Worm (Caenorhabditis elegans) whole organism, L2 larva: ENCODE data around the gene utx-1.

ENCODE experiments used
- C34F6.9 ChIP-seq: fragments of 150-350 bp; optimal IDR thresholded peaks from 2 replicates; lab custom pipeline; 2014; ENCODE audit warnings: missing biosample characterization, missing genetic modification characterization
- F13H6.1 ChIP-seq: sonication (generic microtip); optimal IDR thresholded peaks from 2 replicates; lab custom pipeline; 2016; ENCODE audit warnings: missing genetic modification characterization, missing compliant biosample characterization
- R02D3.7 ChIP-seq: fragments of 150-350 bp; optimal IDR thresholded peaks from 2 replicates; lab custom pipeline; 2014; ENCODE audit warnings: missing biosample characterization, missing genetic modification characterization
- ZK546.5 ChIP-seq: sonication (generic microtip); optimal IDR thresholded peaks from 2 replicates; lab custom pipeline; 2017; ENCODE audit warnings: missing biosample characterization, missing genetic modification characterization
- alr-1 ChIP-seq: fragments of 150-350 bp; optimal IDR thresholded peaks from 2 replicates; lab custom pipeline; 2014; ENCODE audit warnings: missing biosample characterization, missing genetic modification characterization
- ama-1 ChIP-seq: fragments of 150-350 bp; optimal IDR thresholded peaks from 2 replicates; lab custom pipeline; 2018; ENCODE audit warnings: inconsistent platforms
- blmp-1 ChIP-seq: sonication (generic microtip); optimal IDR thresholded peaks from 2 replicates; lab custom pipeline; 2017; ENCODE audit warnings: missing genetic modification characterization, mild to moderate bottlenecking, missing compliant biosample characterization, antibody characterized with exemption, moderate library complexity; ENCODE audit not compliant: insufficient read depth
- ceh-16 ChIP-seq: fragments of 150-350 bp; optimal IDR thresholded peaks from 2 replicates; lab custom pipeline; 2014; ENCODE audit warnings: missing biosample characterization, missing genetic modification characterization
- ceh-82 ChIP-seq: fragments of 150-350 bp; optimal IDR thresholded peaks from 2 replicates; lab custom pipeline; 2014; ENCODE audit warnings: missing biosample characterization, missing genetic modification characterization
- dmd-4 ChIP-seq: sonication (generic microtip); optimal IDR thresholded peaks from 2 replicates; lab custom pipeline; 2017; ENCODE audit warnings: missing biosample characterization, missing genetic modification characterization
- elt-3 ChIP-seq: sonication (generic microtip); optimal IDR thresholded peaks from 2 replicates; lab custom pipeline; 2017; ENCODE audit warnings: missing biosample characterization, missing genetic modification characterization
- fos-1 ChIP-seq: fragments of 150-350 bp; optimal IDR thresholded peaks from 2 replicates; lab custom pipeline; 2014; ENCODE audit warnings: missing biosample characterization, missing genetic modification characterization
- gmeb-1 ChIP-seq: fragments of 150-350 bp; optimal IDR thresholded peaks from 2 replicates; lab custom pipeline; 2014; ENCODE audit warnings: missing biosample characterization, missing genetic modification characterization
- lin-11 ChIP-seq: fragments of 150-350 bp; sonication (generic microtip); optimal IDR thresholded peaks from 2 replicates; lab custom pipeline; 2014; ENCODE audit warnings: missing biosample characterization, missing genetic modification characterization, inconsistent platforms, mixed read lengths
- lin-13 ChIP-seq: fragments of 150-350 bp; optimal IDR thresholded peaks from 2 replicates; lab custom pipeline; 2014; ENCODE audit warnings: missing biosample characterization, missing genetic modification reagents, missing genetic modification characterization
- lin-39 ChIP-seq: fragments of 150-350 bp; optimal IDR thresholded peaks from 2 replicates; lab custom pipeline; 2014; ENCODE audit warnings: missing biosample characterization, missing genetic modification reagents, missing genetic modification characterization
- lsy-2 ChIP-seq, 2 experiments: fragments of 150-350 bp in 1 of 2; sonication (generic microtip) in 1 of 2; optimal IDR thresholded peaks; 2 replicates each; lab custom pipeline; 2014 to 2017; ENCODE audit warnings: missing biosample characterization in 2 of 2, missing genetic modification characterization in 2 of 2
- mdl-1 ChIP-seq, 2 experiments: fragments of 150-350 bp in 1 of 2; sonication (generic microtip) in 1 of 2; optimal IDR thresholded peaks; 2 replicates each; lab custom pipeline; 2017; ENCODE audit warnings: missing biosample characterization in 2 of 2, missing genetic modification characterization in 2 of 2
- nhr-11 ChIP-seq: fragments of 150-350 bp; optimal IDR thresholded peaks from 2 replicates; lab custom pipeline; 2014; ENCODE audit warnings: missing biosample characterization, missing genetic modification characterization
- nhr-12 ChIP-seq: fragments of 150-350 bp; optimal IDR thresholded peaks from 2 replicates; lab custom pipeline; 2014; ENCODE audit warnings: missing biosample characterization, missing genetic modification characterization
- nhr-129 ChIP-seq: fragments of 150-350 bp; optimal IDR thresholded peaks from 2 replicates; lab custom pipeline; 2014; ENCODE audit warnings: missing biosample characterization, missing genetic modification characterization
- nhr-21 ChIP-seq: fragments of 150-350 bp; optimal IDR thresholded peaks from 2 replicates; lab custom pipeline; 2014; ENCODE audit warnings: missing biosample characterization, missing genetic modification characterization
- nhr-23 ChIP-seq: fragments of 150-350 bp; optimal IDR thresholded peaks from 2 replicates; lab custom pipeline; 2014; ENCODE audit warnings: missing biosample characterization, missing genetic modification reagents, missing genetic modification characterization
- nhr-25 ChIP-seq: fragments of 150-350 bp; sonication (generic microtip); optimal IDR thresholded peaks from 3 replicates; lab custom pipeline; 2014; ENCODE audit warnings: missing biosample characterization, missing genetic modification characterization
- nhr-6 ChIP-seq: fragments of 150-350 bp; optimal IDR thresholded peaks from 2 replicates; lab custom pipeline; 2014; ENCODE audit warnings: missing biosample characterization, missing genetic modification characterization
- peb-1 ChIP-seq: fragments of 150-350 bp; optimal IDR thresholded peaks from 2 replicates; lab custom pipeline; 2014; ENCODE audit warnings: missing biosample characterization, missing genetic modification characterization
- sma-3 ChIP-seq: sonication (generic microtip); optimal IDR thresholded peaks from 2 replicates; lab custom pipeline; 2016; ENCODE audit warnings: missing genetic modification reagents, missing genetic modification characterization, missing compliant biosample characterization
- sma-9 ChIP-seq, 2 experiments: fragments of 150-350 bp in 1 of 2; sonication (generic microtip) in 1 of 2; optimal IDR thresholded peaks; 2 replicates each; lab custom pipeline; 2014 to 2016; ENCODE audit warnings: missing genetic modification characterization in 2 of 2, mild to moderate bottlenecking in 1 of 2, missing biosample characterization in 1 of 2, missing compliant biosample characterization in 1 of 2, missing genetic modification reagents in 1 of 2, moderate library complexity in 1 of 2
- unc-55 ChIP-seq: fragments of 150-350 bp; sonication (generic microtip); optimal IDR thresholded peaks from 3 replicates; lab custom pipeline; 2014; ENCODE audit warnings: missing biosample characterization, missing genetic modification reagents, missing genetic modification characterization
- zag-1 ChIP-seq: fragments of 150-350 bp; optimal IDR thresholded peaks from 2 replicates; lab custom pipeline; 2014; ENCODE audit warnings: missing biosample characterization, missing genetic modification characterization
- ztf-1 ChIP-seq: fragments of 200-800 bp; sonication (Bioruptor generic); conservative IDR thresholded peaks from 2 replicates; pipeline ENCODE4 v1.3.6; 2022; ENCODE audit warnings: missing genetic modification characterization, missing compliant biosample characterization
- ztf-11 ChIP-seq: sonication (generic microtip); optimal IDR thresholded peaks from 2 replicates; lab custom pipeline; 2017; ENCODE audit warnings: missing biosample characterization, missing genetic modification characterization
- ztf-4 ChIP-seq: fragments of 150-350 bp; optimal IDR thresholded peaks from 2 replicates; lab custom pipeline; 2014; ENCODE audit warnings: missing biosample characterization, missing genetic modification characterization

utx-1 gene

ce11 chrX:8556614-8557196 lies at the start of gene utx-1:
Gene utx-1 (plus strand): TSS chrX:8557146.
- no peak for TF ChIP-seq nhr-21
- no peak for TF ChIP-seq R02D3.7 (tag; lab: Kevin White, UChicago)
- no peak for TF ChIP-seq peb-1 (tag; lab: Kevin White, UChicago)
- no peak for TF ChIP-seq blmp-1 (tag; lab: Kevin White, UChicago)
- no peak for TF ChIP-seq ceh-82 (tag; lab: Kevin White, UChicago)
- peak in 1 of 2 experiments; percentile 17 for TF ChIP-seq lsy-2 (tag; optimal IDR thresholded peaks at IDR 0.05; lab: Kevin White, UChicago)
- TF ChIP-seq nhr-25 = peak; percentile 36
- no peak for TF ChIP-seq zag-1 (tag; lab: Kevin White, UChicago)
- TF ChIP-seq nhr-11 (tag; lab: Kevin White, UChicago) = no peak
- peak; percentile 11 for TF ChIP-seq C34F6.9 (tag; lab: Kevin White, UChicago)
- no peak for TF ChIP-seq dmd-4 (tag; lab: Kevin White, UChicago)
- no peak for TF ChIP-seq ztf-1 (GFP tag; lab: Robert Waterston, UW)
- TF ChIP-seq nhr-12 = no peak
- no peak for TF ChIP-seq sma-9 (GFP tag; optimal IDR thresholded peaks at IDR 0.05; lab: Kevin White, UChicago)
- TF ChIP-seq sma-9 (tag; optimal IDR thresholded peaks at IDR 0.05; lab: Kevin White, UChicago) = no peak
- TF ChIP-seq sma-3 (GFP tag; lab: Kevin White, UChicago) = peak; percentile 34
- no peak for TF ChIP-seq elt-3 (tag; lab: Kevin White, UChicago)
- peak; percentile 39 for TF ChIP-seq nhr-129 (tag; lab: Kevin White, UChicago)
- no peak for TF ChIP-seq mdl-1 (tag; optimal IDR thresholded peaks at IDR 0.05; lab: Kevin White, UChicago)
- peak; percentile 53 for TF ChIP-seq unc-55 (GFP tag; lab: Kevin White, UChicago)
- TF ChIP-seq ama-1 (lab: Kevin White, UChicago) = no peak
- peak; percentile 39 for TF ChIP-seq F13H6.1
- TF ChIP-seq, all 48 proteins: peak for 7

ce11 chrX:8507576-8507975 lies 49.4 kb upstream of the utx-1 start, which contains the start of gene H03E18.1:
Gene H03E18.1 (plus strand): TSS chrX:8507876.
- no peak for TF ChIP-seq blmp-1 (tag; lab: Kevin White, UChicago)

- TF ChIP-seq dmd-4 (tag; lab: Kevin White, UChicago) (no peak), nhr-21 (peak; percentile 9)
These were observed 47.9 kb upstream of the utx-1 start for ce11 chrX:8509088-8509487.

- TF ChIP-seq ztf-4 (tag; lab: Kevin White, UChicago) (no peak), nhr-6 (tag; lab: Kevin White, UChicago) (no peak), peb-1 (tag; lab: Kevin White, UChicago) (no peak)
These were observed 36.5 kb upstream of the utx-1 start, which contains the start of gene H03E18.2 for ce11 chrX:8520402-8520801. Gene H03E18.2 (minus strand): TSS chrX:8520502.

- no peak for TF ChIP-seq lin-13 (GFP tag; lab: Kevin White, UChicago)
- TF ChIP-seq nhr-12 = no peak
- no peak for TF ChIP-seq dmd-4 (tag; lab: Kevin White, UChicago)
- no peak for TF ChIP-seq sma-9 (GFP tag; optimal IDR thresholded peaks at IDR 0.05; lab: Kevin White, UChicago)
- no peak for TF ChIP-seq sma-9 (tag; optimal IDR thresholded peaks at IDR 0.05; lab: Kevin White, UChicago)
- no peak for TF ChIP-seq lin-11 (tag; lab: Kevin White, UChicago)
- no peak for TF ChIP-seq ztf-11 (tag; lab: Kevin White, UChicago)
- no peak for TF ChIP-seq lin-39 (tag; lab: Kevin White, UChicago)
- no peak for TF ChIP-seq C34F6.9 (tag; lab: Kevin White, UChicago)
- TF ChIP-seq peb-1 (tag; lab: Kevin White, UChicago) = no peak
- no peak for TF ChIP-seq F13H6.1
- TF ChIP-seq lsy-2 (tag; optimal IDR thresholded peaks at IDR 0.05; lab: Kevin White, UChicago) = no peak
- no peak for TF ChIP-seq ztf-1 (GFP tag; lab: Robert Waterston, UW)
- no peak for TF ChIP-seq nhr-23 (tag; lab: Kevin White, UChicago)
- no peak for TF ChIP-seq ZK546.5 (tag; lab: Kevin White, UChicago)
- no peak for TF ChIP-seq fos-1
- TF ChIP-seq alr-1 (tag; lab: Kevin White, UChicago) = no peak
- TF ChIP-seq ceh-16 (tag; lab: Kevin White, UChicago) = no peak
- no peak for TF ChIP-seq gmeb-1
These were observed 35.3 kb upstream of the utx-1 start, which contains the start of gene C03G5.14 for ce11 chrX:8521614-8522013. Gene C03G5.14 (plus strand): TSS chrX:8521914.
